Worm (Caenorhabditis elegans) whole organism, late embryonic: ENCODE results near the gene ndua-1.

ENCODE experiments used
- C08G9.2 ChIP-seq: sonication (generic microtip); optimal IDR thresholded peaks from 2 replicates; lab custom pipeline; 2016; ENCODE audit warnings: mild to moderate bottlenecking, missing genetic modification characterization, moderate library complexity, missing compliant biosample characterization
- C38D4.7 ChIP-seq: fragments of 200-800 bp; sonication (Bioruptor generic); optimal IDR thresholded peaks from 2 replicates; lab custom pipeline; 2018; ENCODE audit warnings: mild to moderate bottlenecking, missing genetic modification characterization, moderate library complexity, missing compliant biosample characterization
- T23F11.4 ChIP-seq: fragments of 200-800 bp; sonication (Bioruptor generic); optimal IDR thresholded peaks from 2 replicates; lab custom pipeline; 2018; ENCODE audit warnings: mild to moderate bottlenecking, missing genetic modification characterization, missing compliant biosample characterization
- Y22D7AL.16 ChIP-seq: sonication (generic microtip); optimal IDR thresholded peaks from 2 replicates; lab custom pipeline; 2016; ENCODE audit warnings: missing genetic modification characterization, missing compliant biosample characterization
- ceh-14 ChIP-seq: sonication (generic microtip); optimal IDR thresholded peaks from 2 replicates; lab custom pipeline; 2016; ENCODE audit warnings: missing genotype, missing genetic modification characterization, missing compliant biosample characterization
- ceh-19 ChIP-seq: fragments of 200-800 bp; sonication (Bioruptor generic); optimal IDR thresholded peaks from 2 replicates; lab custom pipeline; 2018; ENCODE audit warnings: mild to moderate bottlenecking, missing genetic modification characterization, missing compliant biosample characterization
- ceh-22 ChIP-seq: sonication (generic microtip); optimal IDR thresholded peaks from 2 replicates; lab custom pipeline; 2017; ENCODE audit warnings: missing biosample characterization, missing genetic modification characterization
- ceh-24 ChIP-seq: sonication (generic microtip); optimal IDR thresholded peaks from 2 replicates; lab custom pipeline; 2016; ENCODE audit warnings: mild to moderate bottlenecking, missing genetic modification characterization, missing compliant biosample characterization
- ceh-30 ChIP-seq: fragments of 150-350 bp; optimal IDR thresholded peaks from 2 replicates; lab custom pipeline; 2014; ENCODE audit warnings: missing biosample characterization, missing genetic modification characterization
- ceh-31 ChIP-seq: sonication (generic microtip); optimal IDR thresholded peaks from 2 replicates; lab custom pipeline; 2016; ENCODE audit warnings: missing genetic modification characterization, missing compliant biosample characterization
- ceh-34 ChIP-seq: sonication (generic microtip); optimal IDR thresholded peaks from 2 replicates; lab custom pipeline; 2016; ENCODE audit warnings: mild to moderate bottlenecking, missing genetic modification characterization, missing compliant biosample characterization
- ceh-6 ChIP-seq: fragments of 200-800 bp; sonication (Bioruptor generic); optimal IDR thresholded peaks from 2 replicates; lab custom pipeline; 2018; ENCODE audit warnings: mild to moderate bottlenecking, missing genetic modification characterization, missing compliant biosample characterization
- ceh-9 ChIP-seq: sonication (generic microtip); optimal IDR thresholded peaks from 2 replicates; lab custom pipeline; 2016; ENCODE audit warnings: mild to moderate bottlenecking, missing genetic modification characterization, inconsistent platforms, missing compliant biosample characterization
- che-1 ChIP-seq: sonication (generic microtip); optimal IDR thresholded peaks from 2 replicates; lab custom pipeline; 2016; ENCODE audit warnings: mild to moderate bottlenecking, missing genetic modification characterization, missing compliant biosample characterization
- dmd-4 ChIP-seq: sonication (generic microtip); optimal IDR thresholded peaks from 2 replicates; lab custom pipeline; 2016; ENCODE audit warnings: borderline replicate concordance, missing genetic modification characterization, missing compliant biosample characterization
- dve-1 ChIP-seq: sonication (generic microtip); optimal IDR thresholded peaks from 2 replicates; lab custom pipeline; 2017; ENCODE audit warnings: antibody characterized with exemption, mild to moderate bottlenecking, missing genetic modification characterization, missing compliant biosample characterization
- elt-2 ChIP-seq: sonication (generic microtip); optimal IDR thresholded peaks from 2 replicates; lab custom pipeline; 2016; ENCODE audit warnings: missing genetic modification reagents, missing genetic modification characterization, missing compliant biosample characterization
- ets-4 ChIP-seq: sonication (generic microtip); optimal IDR thresholded peaks from 2 replicates; lab custom pipeline; 2016; ENCODE audit warnings: missing genetic modification characterization, missing compliant biosample characterization
- fax-1 ChIP-seq: sonication (generic microtip); optimal IDR thresholded peaks from 2 replicates; lab custom pipeline; 2016; ENCODE audit warnings: missing genotype, missing genetic modification characterization, missing compliant biosample characterization
- fkh-10 ChIP-seq: fragments of 150-350 bp; optimal IDR thresholded peaks from 2 replicates; lab custom pipeline; 2014; ENCODE audit warnings: missing biosample characterization, missing genetic modification reagents, missing genetic modification characterization
- fkh-6 ChIP-seq: sonication (generic microtip); optimal IDR thresholded peaks from 2 replicates; lab custom pipeline; 2016; ENCODE audit warnings: missing genetic modification characterization, missing compliant biosample characterization
- hlh-15 ChIP-seq: sonication (generic microtip); optimal IDR thresholded peaks from 2 replicates; lab custom pipeline; 2016; ENCODE audit warnings: missing genetic modification characterization, missing compliant biosample characterization
- hlh-30 ChIP-seq: sonication (generic microtip); optimal IDR thresholded peaks from 2 replicates; lab custom pipeline; 2017; ENCODE audit warnings: antibody characterized with exemption, missing genetic modification characterization, missing compliant biosample characterization; ENCODE audit not compliant: insufficient read depth
- madf-2 ChIP-seq: sonication (generic microtip); optimal IDR thresholded peaks from 2 replicates; lab custom pipeline; 2017; ENCODE audit warnings: missing genetic modification characterization, missing compliant biosample characterization
- mec-3 ChIP-seq: sonication (generic microtip); optimal IDR thresholded peaks from 2 replicates; lab custom pipeline; 2016; ENCODE audit warnings: borderline replicate concordance, missing genetic modification characterization, missing compliant biosample characterization
- npax-4 ChIP-seq: sonication (generic microtip); optimal IDR thresholded peaks from 2 replicates; lab custom pipeline; 2016; ENCODE audit warnings: missing genetic modification characterization, missing compliant biosample characterization
- pha-2 ChIP-seq: sonication (generic microtip); optimal IDR thresholded peaks from 2 replicates; lab custom pipeline; 2017; ENCODE audit warnings: mild to moderate bottlenecking, missing genetic modification characterization, missing compliant biosample characterization
- pqm-1 ChIP-seq: sonication (generic microtip); optimal IDR thresholded peaks from 2 replicates; lab custom pipeline; 2016; ENCODE audit warnings: missing genetic modification characterization, missing compliant biosample characterization
- ref-2 ChIP-seq: sonication (generic microtip); optimal IDR thresholded peaks from 2 replicates; lab custom pipeline; 2016; ENCODE audit warnings: missing genetic modification characterization, missing compliant biosample characterization
- rnt-1 ChIP-seq: sonication (generic microtip); optimal IDR thresholded peaks from 2 replicates; lab custom pipeline; 2016; ENCODE audit warnings: missing genetic modification characterization, missing compliant biosample characterization
- sdc-2 ChIP-seq: sonication (generic microtip); optimal IDR thresholded peaks from 2 replicates; lab custom pipeline; 2016; ENCODE audit warnings: missing genotype, missing genetic modification characterization, missing compliant biosample characterization
- sox-2 ChIP-seq: fragments of 200-800 bp; sonication (Bioruptor generic); IDR thresholded peaks from 2 replicates; pipeline ENCODE4 v1.3.6; 2022; ENCODE audit warnings: missing genetic modification reagents, missing genetic modification characterization, missing compliant biosample characterization
- sox-4 ChIP-seq: sonication (generic microtip); optimal IDR thresholded peaks from 2 replicates; lab custom pipeline; 2017; ENCODE audit warnings: mild to moderate bottlenecking, missing genetic modification characterization, inconsistent platforms, missing compliant biosample characterization
- syd-9 ChIP-seq: sonication (generic microtip); optimal IDR thresholded peaks from 2 replicates; lab custom pipeline; 2016; ENCODE audit warnings: mild to moderate bottlenecking, missing genetic modification characterization, moderate library complexity, missing compliant biosample characterization
- tbx-2 ChIP-seq: sonication (generic microtip); optimal IDR thresholded peaks from 2 replicates; lab custom pipeline; 2016; ENCODE audit warnings: missing genetic modification characterization, missing compliant biosample characterization
- tbx-7 ChIP-seq: sonication (generic microtip); optimal IDR thresholded peaks from 2 replicates; lab custom pipeline; 2016; ENCODE audit warnings: missing genotype, missing genetic modification characterization, missing compliant biosample characterization
- ttx-3 ChIP-seq: sonication (generic microtip); optimal IDR thresholded peaks from 2 replicates; lab custom pipeline; 2016; ENCODE audit warnings: missing genetic modification reagents, missing genetic modification characterization, missing compliant biosample characterization
- unc-3 ChIP-seq, 2 experiments: fragments of 200-800 bp in 1 of 2; sonication (Bioruptor generic) in 1 of 2; sonication (generic microtip) in 1 of 2; conservative IDR thresholded peaks in 1 of 2; optimal IDR thresholded peaks in 1 of 2; 2 replicates each; pipeline versions ENCODE4 v1.3.6 to Lab custom; 2016 to 2022; ENCODE audit warnings: missing compliant biosample characterization in 2 of 2, missing genetic modification characterization in 2 of 2, missing genetic modification reagents in 1 of 2
- unc-42 ChIP-seq: sonication (generic microtip); optimal IDR thresholded peaks from 2 replicates; lab custom pipeline; 2016; ENCODE audit warnings: missing genotype, missing genetic modification characterization, missing compliant biosample characterization
- unc-86 ChIP-seq: sonication (generic microtip); optimal IDR thresholded peaks from 2 replicates; lab custom pipeline; 2016; ENCODE audit warnings: missing genetic modification characterization, missing compliant biosample characterization
- zip-5 ChIP-seq: sonication (generic microtip); optimal IDR thresholded peaks from 2 replicates; lab custom pipeline; 2016; ENCODE audit warnings: missing genetic modification characterization, missing compliant biosample characterization
- ztf-16 ChIP-seq: sonication (generic microtip); optimal IDR thresholded peaks from 2 replicates; lab custom pipeline; 2017; ENCODE audit warnings: missing genetic modification characterization, missing compliant biosample characterization

The ndua-1 gene

DNA sequence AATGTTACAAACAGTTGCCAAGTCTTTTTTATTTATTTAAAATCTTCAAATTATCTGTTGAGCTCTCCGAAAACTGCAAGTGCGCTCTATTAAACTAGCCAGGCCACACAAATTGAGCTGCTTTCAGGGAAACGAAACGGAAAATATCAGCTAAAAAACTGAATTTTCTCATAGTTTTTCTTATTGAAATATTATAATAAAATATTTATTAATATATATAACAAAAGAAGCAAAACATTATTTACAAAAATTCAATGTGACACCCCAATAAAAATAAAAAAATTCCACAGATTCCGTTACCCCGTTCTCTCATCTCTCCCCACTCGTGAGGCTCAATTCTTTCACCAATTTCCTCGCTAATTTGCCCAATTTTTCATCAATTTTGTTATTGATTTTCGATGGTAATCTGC is 19.1 kb downstream of the ndua-1 start (continued):
- TF ChIP-seq unc-3 (GFP tag; conservative IDR thresholded peaks at IDR 0.05; lab: Robert Waterston, UW): no peak
- peak; percentile 10 for TF ChIP-seq unc-3 (tag; optimal IDR thresholded peaks at IDR 0.05; lab: Kevin White, UChicago)
- peak; percentile 61 for TF ChIP-seq ttx-3
- no peak for TF ChIP-seq dve-1
- no peak for TF ChIP-seq rnt-1 (tag; lab: Kevin White, UChicago)
- TF ChIP-seq fkh-6 (tag; lab: Kevin White, UChicago): peak; percentile 15
- TF ChIP-seq ztf-16 (tag; lab: Kevin White, UChicago): no peak
- TF ChIP-seq pha-2 (tag; lab: Kevin White, UChicago): peak; percentile 75
- TF ChIP-seq sox-4 (tag; lab: Kevin White, UChicago): peak; percentile 12
- TF ChIP-seq hlh-30: no peak
- no peak for TF ChIP-seq hlh-15 (tag; lab: Kevin White, UChicago)
- TF ChIP-seq zip-5 (tag; lab: Kevin White, UChicago): peak; percentile 87
- TF ChIP-seq sdc-2: no peak
- TF ChIP-seq C08G9.2 (tag; lab: Kevin White, UChicago): peak; percentile 11
- no peak for TF ChIP-seq madf-2 (tag; lab: Kevin White, UChicago)
- TF ChIP-seq Y22D7AL.16 (tag; lab: Kevin White, UChicago): no peak
- TF ChIP-seq ceh-9 (tag; lab: Kevin White, UChicago): no peak
- TF ChIP-seq ceh-22 (tag; lab: Kevin White, UChicago): no peak
- TF ChIP-seq unc-42 (tag; lab: Kevin White, UChicago): peak; percentile 78
- TF ChIP-seq tbx-2 (tag; lab: Kevin White, UChicago): peak; percentile 72
- peak; percentile 55 for TF ChIP-seq ceh-14 (tag; lab: Kevin White, UChicago)
- no peak for TF ChIP-seq syd-9
- TF ChIP-seq ref-2 (tag; lab: Kevin White, UChicago): no peak
- peak; percentile 55 for TF ChIP-seq unc-86 (tag; lab: Kevin White, UChicago)
- TF ChIP-seq fkh-10: no peak
- TF ChIP-seq C38D4.7: no peak
- TF ChIP-seq che-1 (tag; lab: Kevin White, UChicago): no peak

DNA sequence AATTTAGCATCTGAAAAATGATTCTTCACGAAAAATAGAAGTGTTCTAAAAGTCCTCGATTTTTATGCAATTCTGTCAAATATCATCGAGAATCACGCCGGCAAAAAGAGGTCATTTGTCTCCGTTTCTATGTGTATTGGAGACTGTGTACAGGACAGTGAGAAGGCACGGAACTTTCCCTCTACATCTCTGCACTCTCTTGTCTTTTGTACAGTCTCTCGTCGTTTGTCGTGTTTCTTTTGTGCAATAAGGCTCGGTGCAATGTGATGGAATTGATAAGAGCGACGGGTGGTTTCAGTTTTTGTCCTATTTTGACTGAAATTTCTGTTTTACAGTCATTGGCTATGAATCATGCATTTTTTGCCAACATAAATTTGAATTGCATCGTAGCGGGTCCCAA is 19.8 kb downstream of the ndua-1 start:
- TF ChIP-seq pqm-1 (tag; lab: Kevin White, UChicago) (no peak), elt-2 (tag; lab: Kevin White, UChicago) (peak; percentile 18)

DNA sequence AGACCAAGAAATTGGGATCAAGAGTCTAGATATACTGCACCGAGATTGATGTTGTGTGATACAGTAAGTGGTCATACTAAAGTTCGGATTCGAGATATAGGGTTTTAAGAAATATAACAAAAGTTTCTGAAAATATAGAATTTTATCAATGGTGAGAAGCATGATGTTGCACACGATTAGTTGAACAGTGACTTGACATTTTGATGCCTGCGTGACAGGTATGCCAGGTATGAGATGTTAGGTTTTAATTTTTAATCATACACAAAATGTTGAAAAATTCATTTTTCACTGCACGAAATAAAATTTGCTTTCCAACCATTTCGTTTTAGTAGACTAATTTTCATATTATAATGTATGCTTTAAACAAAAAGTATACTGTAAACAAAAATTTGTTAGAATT is 21.3 kb downstream of the ndua-1 start:
- no peak for TF ChIP-seq sdc-2
- no peak for TF ChIP-seq ceh-31
- no peak for TF ChIP-seq ceh-14 (tag; lab: Kevin White, UChicago)
- no peak for TF ChIP-seq mec-3
- TF ChIP-seq hlh-15 (tag; lab: Kevin White, UChicago): no peak
- no peak for TF ChIP-seq ets-4 (tag; lab: Kevin White, UChicago)
- no peak for TF ChIP-seq ceh-34 (tag; lab: Kevin White, UChicago)
- no peak for TF ChIP-seq tbx-7 (tag; lab: Kevin White, UChicago)
- TF ChIP-seq rnt-1 (tag; lab: Kevin White, UChicago): no peak
- TF ChIP-seq npax-4 (tag; lab: Kevin White, UChicago): no peak
- TF ChIP-seq unc-3 (GFP tag; conservative IDR thresholded peaks at IDR 0.05; lab: Robert Waterston, UW): no peak
- no peak for TF ChIP-seq unc-3 (tag; optimal IDR thresholded peaks at IDR 0.05; lab: Kevin White, UChicago)
- no peak for TF ChIP-seq dmd-4 (tag; lab: Kevin White, UChicago)
- TF ChIP-seq fax-1 (tag; lab: Kevin White, UChicago): no peak
- TF ChIP-seq, all 69 proteins: peak for 0

DNA sequence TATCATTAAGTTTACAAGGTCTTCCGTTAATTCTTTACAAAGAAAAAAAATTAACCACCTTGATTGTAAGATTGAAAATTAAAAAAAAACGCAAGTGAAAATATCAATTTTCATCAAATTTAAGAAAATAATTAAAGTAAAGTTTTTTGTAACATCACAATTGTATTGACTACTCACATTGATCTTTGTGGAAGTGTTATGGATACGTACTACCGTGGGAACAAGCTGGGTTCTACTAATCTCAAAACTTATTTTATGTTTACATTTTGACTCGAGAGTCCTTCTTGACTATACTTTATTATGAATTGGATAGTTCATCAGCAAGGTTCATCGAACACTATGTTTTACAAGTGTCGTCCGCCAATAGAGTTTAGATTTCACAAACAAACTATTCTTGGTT is 22.2 kb downstream of the ndua-1 start, which contains the start of gene num-1:
num-1 (plus strand) TSS at position 301 of the 400 bp plus-strand sequence.
- TF ChIP-seq T23F11.4 (GFP tag; lab: Kevin White, UChicago) (no peak), hlh-15 (tag; lab: Kevin White, UChicago) (no peak), tbx-2 (tag; lab: Kevin White, UChicago) (no peak), ceh-19 (no peak), ceh-24 (no peak), fkh-6 (tag; lab: Kevin White, UChicago) (no peak), sox-4 (tag; lab: Kevin White, UChicago) (no peak), ceh-9 (tag; lab: Kevin White, UChicago) (no peak), sox-2 (GFP tag; lab: Robert Waterston, UW) (no peak), ceh-6 (GFP tag; lab: Kevin White, UChicago) (no peak), ceh-30 (tag; lab: Kevin White, UChicago) (no peak), ets-4 (tag; lab: Kevin White, UChicago) (no peak)
